Fruit fly (Drosophila melanogaster) whole organism, embryonic: ENCODE results near the gene Dmtn.

Source experiments
- B-H1 ChIP-seq: fragments of 200-800 bp; sonication (Bioruptor generic); IDR thresholded peaks from 3 replicates; pipeline ENCODE4 v1.3.6; 2022; ENCODE audit warnings: missing biosample characterization, missing genetic modification characterization
- Blimp-1 ChIP-seq: fragments of 200-800 bp; sonication (Bioruptor generic); optimal IDR thresholded peaks from 3 replicates; lab custom pipeline; 2018; ENCODE audit warnings: missing biosample characterization, missing genetic modification characterization, mild to moderate bottlenecking, moderate library complexity, missing genetic modification reagents
- CG10565 ChIP-seq: fragments of 200-800 bp; sonication (Bioruptor generic); optimal IDR thresholded peaks from 3 replicates; lab custom pipeline; 2016; ENCODE audit warnings: missing biosample characterization, mild to moderate bottlenecking, missing genetic modification characterization
- CG10979 ChIP-seq: fragments of 200-800 bp; sonication (Bioruptor generic); optimal IDR thresholded peaks from 2 replicates; lab custom pipeline; 2018; ENCODE audit warnings: missing biosample characterization, mild to moderate bottlenecking, missing genetic modification characterization, moderate library complexity
- CG11247 ChIP-seq: fragments of 200-800 bp; sonication (Bioruptor generic); IDR thresholded peaks from 2 replicates; pipeline ENCODE4 v1.3.6; 2022; ENCODE audit warnings: missing biosample characterization, missing genetic modification characterization
- CG11695 ChIP-seq: fragments of 200-800 bp; sonication (Bioruptor generic); IDR thresholded peaks from 3 replicates; pipeline ENCODE4 v1.3.6; 2022; ENCODE audit warnings: missing biosample characterization, missing genetic modification characterization
- CG15269 ChIP-seq: fragments of 200-800 bp; sonication (Bioruptor generic); optimal IDR thresholded peaks from 2 replicates; lab custom pipeline; 2018; ENCODE audit warnings: missing biosample characterization, mild to moderate bottlenecking, missing genetic modification characterization, moderate library complexity
- CG17385 ChIP-seq: fragments of 200-800 bp; sonication (Bioruptor generic); optimal IDR thresholded peaks from 3 replicates; lab custom pipeline; 2018; ENCODE audit warnings: missing biosample characterization, mild to moderate bottlenecking, missing genetic modification characterization
- CG18476 ChIP-seq: fragments of 200-800 bp; sonication (Bioruptor generic); optimal IDR thresholded peaks from 2 replicates; lab custom pipeline; 2016; ENCODE audit warnings: missing biosample characterization, mild to moderate bottlenecking, missing genetic modification characterization
- CG18764 ChIP-seq: fragments of 200-800 bp; sonication (Bioruptor generic); optimal IDR thresholded peaks from 3 replicates; lab custom pipeline; 2016; ENCODE audit warnings: missing biosample characterization, missing genetic modification characterization
- CG2116 ChIP-seq: fragments of 200-800 bp; sonication (Bioruptor generic); optimal IDR thresholded peaks from 3 replicates; lab custom pipeline; 2018; ENCODE audit warnings: missing biosample characterization, mild to moderate bottlenecking, missing genetic modification characterization
- CG2889 ChIP-seq: fragments of 200-800 bp; sonication (Bioruptor generic); IDR thresholded peaks from 3 replicates; pipeline ENCODE4 v1.3.6; 2022; ENCODE audit warnings: missing biosample characterization, missing genetic modification characterization
- CG3065 ChIP-seq: fragments of 200-800 bp; sonication (Bioruptor generic); optimal IDR thresholded peaks from 2 replicates; lab custom pipeline; 2016; ENCODE audit warnings: missing biosample characterization, missing genetic modification characterization
- CG3163 ChIP-seq: fragments of 200-800 bp; sonication (Bioruptor generic); optimal IDR thresholded peaks from 3 replicates; lab custom pipeline; 2016; ENCODE audit warnings: missing biosample characterization, missing genetic modification characterization
- CG34376 ChIP-seq: fragments of 200-800 bp; sonication (Bioruptor generic); optimal IDR thresholded peaks from 2 replicates; lab custom pipeline; 2018; ENCODE audit warnings: missing biosample characterization, mild to moderate bottlenecking, missing genetic modification characterization
- CG4404 ChIP-seq: fragments of 200-800 bp; sonication (Bioruptor generic); IDR thresholded peaks from 2 replicates; pipeline ENCODE4 v1.3.6; 2022; ENCODE audit warnings: missing biosample characterization, missing genetic modification characterization
- CG8281 ChIP-seq: fragments of 200-800 bp; sonication (Bioruptor generic); optimal IDR thresholded peaks from 2 replicates; lab custom pipeline; 2018; ENCODE audit warnings: missing biosample characterization, mild to moderate bottlenecking, missing genetic modification characterization, moderate library complexity
- CG8924 ChIP-seq: fragments of 200-800 bp; optimal IDR thresholded peaks from 3 replicates; lab custom pipeline; 2019; ENCODE audit warnings: missing biosample characterization, mild to moderate bottlenecking, missing genetic modification characterization, moderate library complexity
- CTCF ChIP-seq: fragments of 200-800 bp; sonication (Bioruptor generic); optimal IDR thresholded peaks from 2 replicates; lab custom pipeline; 2017; ENCODE audit warnings: missing biosample characterization, mild to moderate bottlenecking, missing genetic modification characterization, moderate library complexity
- CoRest ChIP-seq: fragments of 200-800 bp; sonication (Bioruptor generic); optimal IDR thresholded peaks from 3 replicates; lab custom pipeline; 2018; ENCODE audit warnings: missing biosample characterization, mild to moderate bottlenecking, missing genetic modification characterization, moderate library complexity
- Dfd ChIP-seq, 2 experiments: fragments of >200 bp; optimal IDR thresholded peaks; 2 replicates each; lab custom pipeline; 2017; ENCODE audit warnings: missing biosample characterization in 2 of 2, missing genetic modification characterization in 2 of 2
- Drgx ChIP-seq: fragments of 200-800 bp; sonication (Bioruptor generic); IDR thresholded peaks from 2 replicates; pipeline ENCODE4 v1.3.6; 2022; ENCODE audit warnings: missing biosample characterization, missing genetic modification characterization
- E2f2 ChIP-seq: fragments of 200-800 bp; sonication (Bioruptor generic); IDR thresholded peaks from 2 replicates; pipeline ENCODE4 v1.3.6; 2022; ENCODE audit warnings: missing biosample characterization, missing genetic modification characterization
- HLH4C ChIP-seq: fragments of 200-800 bp; sonication (Bioruptor generic); IDR thresholded peaks from 3 replicates; pipeline ENCODE4 v1.3.6; 2022; ENCODE audit warnings: missing biosample characterization, missing genetic modification characterization; ENCODE audit not compliant: partially characterized antibody
- Hr39 ChIP-seq: fragments of >200 bp; optimal IDR thresholded peaks from 2 replicates; lab custom pipeline; 2017
- MESR4 ChIP-seq: fragments of 200-800 bp; sonication (Bioruptor generic); optimal IDR thresholded peaks from 2 replicates; lab custom pipeline; 2018; ENCODE audit warnings: missing biosample characterization, mild to moderate bottlenecking, missing genetic modification characterization, moderate library complexity
- Opbp ChIP-seq: fragments of 200-800 bp; sonication (Bioruptor generic); IDR thresholded peaks from 3 replicates; pipeline ENCODE4 v1.3.6; 2022; ENCODE audit warnings: missing biosample characterization, missing genetic modification characterization; ENCODE audit not compliant: partially characterized antibody
- Usf ChIP-seq: fragments of 200-800 bp; sonication (Bioruptor generic); optimal IDR thresholded peaks from 2 replicates; lab custom pipeline; 2017; ENCODE audit warnings: missing genotype, missing biosample characterization, missing genetic modification characterization
- ac ChIP-seq: fragments of 200-800 bp; sonication (Bioruptor generic); optimal IDR thresholded peaks from 3 replicates; lab custom pipeline; 2017; ENCODE audit warnings: missing biosample characterization, mild to moderate bottlenecking, missing genetic modification characterization
- amos ChIP-seq: fragments of 200-800 bp; sonication (Bioruptor generic); IDR thresholded peaks from 2 replicates; pipeline ENCODE4 v1.3.6; 2022; ENCODE audit warnings: missing biosample characterization, missing genetic modification characterization; ENCODE audit not compliant: partially characterized antibody
- ap ChIP-seq: fragments of 200-800 bp; sonication (Bioruptor generic); IDR thresholded peaks from 2 replicates; pipeline ENCODE4 v1.3.6; 2022; ENCODE audit warnings: missing biosample characterization, missing genetic modification characterization
- cg ChIP-seq: fragments of 200-800 bp; sonication (Bioruptor generic); optimal IDR thresholded peaks from 3 replicates; lab custom pipeline; 2019; ENCODE audit warnings: missing biosample characterization, mild to moderate bottlenecking, missing genetic modification characterization, moderate library complexity
- chinmo ChIP-seq: fragments of 200-800 bp; sonication (Bioruptor generic); IDR thresholded peaks from 4 replicates; pipeline ENCODE4 v1.3.6; 2022; ENCODE audit warnings: missing biosample characterization, missing genetic modification characterization; ENCODE audit not compliant: partially characterized antibody
- chn ChIP-seq: fragments of 200-800 bp; sonication (Bioruptor generic); optimal IDR thresholded peaks from 2 replicates; lab custom pipeline; 2016; ENCODE audit warnings: missing biosample characterization, missing genetic modification characterization
- fd64A ChIP-seq: fragments of 200-800 bp; sonication (Bioruptor generic); optimal IDR thresholded peaks from 3 replicates; lab custom pipeline; 2018; ENCODE audit warnings: missing biosample characterization, mild to moderate bottlenecking, missing genetic modification characterization
- gro ChIP-seq: fragments of 200-800 bp; sonication (Bioruptor generic); optimal IDR thresholded peaks from 2 replicates; lab custom pipeline; 2016; ENCODE audit warnings: missing biosample characterization, missing genetic modification characterization
- jumu ChIP-seq: fragments of 200-800 bp; sonication (Bioruptor generic); optimal IDR thresholded peaks from 3 replicates; lab custom pipeline; 2016; ENCODE audit warnings: missing biosample characterization, missing genetic modification characterization
- kay ChIP-seq: fragments of 200-800 bp; sonication (Bioruptor generic); optimal IDR thresholded peaks from 2 replicates; lab custom pipeline; 2016; ENCODE audit warnings: missing biosample characterization, missing genetic modification characterization
- nmo ChIP-seq: fragments of 200-800 bp; sonication (Bioruptor generic); optimal IDR thresholded peaks from 2 replicates; lab custom pipeline; 2018; ENCODE audit warnings: missing biosample characterization, mild to moderate bottlenecking, missing genetic modification characterization, moderate library complexity
- p53 ChIP-seq: fragments of 200-800 bp; sonication (Bioruptor generic); optimal IDR thresholded peaks from 2 replicates; lab custom pipeline; 2016; ENCODE audit warnings: missing biosample characterization, missing genetic modification characterization
- pfk ChIP-seq: fragments of 200-800 bp; sonication (Bioruptor generic); optimal IDR thresholded peaks from 2 replicates; lab custom pipeline; 2018; ENCODE audit warnings: missing biosample characterization, mild to moderate bottlenecking, missing genetic modification characterization, moderate library complexity
- ranshi ChIP-seq: fragments of 200-800 bp; sonication (Bioruptor generic); IDR thresholded peaks from 2 replicates; pipeline ENCODE4 v1.3.6; 2022; ENCODE audit warnings: missing biosample characterization, missing genetic modification characterization
- run ChIP-seq: fragments of 200-800 bp; sonication (Bioruptor generic); optimal IDR thresholded peaks from 3 replicates; lab custom pipeline; 2018; ENCODE audit warnings: missing biosample characterization, mild to moderate bottlenecking, missing genetic modification characterization
- sc ChIP-seq, 3 experiments: fragments of >200 bp in 2 of 3; fragments of 200-800 bp in 1 of 3; sonication (Bioruptor generic) in 1 of 3; optimal IDR thresholded peaks; 2 replicates in 2 of 3; 3 replicates in 1 of 3; lab custom pipeline; 2017; ENCODE audit warnings: mild to moderate bottlenecking in 1 of 3, missing biosample characterization in 1 of 3, missing genetic modification characterization in 1 of 3, missing genetic modification reagents in 1 of 3
- stc ChIP-seq: fragments of 200-800 bp; sonication (Bioruptor generic); IDR thresholded peaks from 2 replicates; pipeline ENCODE4 v1.3.6; 2022; ENCODE audit warnings: missing biosample characterization, missing genetic modification characterization
- tll ChIP-seq, 2 experiments: fragments of 200-800 bp in 1 of 2; fragments of >200 bp in 1 of 2; sonication (Bioruptor generic) in 1 of 2; optimal IDR thresholded peaks; 2 replicates each; lab custom pipeline; 2017 to 2019; ENCODE audit warnings: missing biosample characterization in 2 of 2, missing genetic modification characterization in 2 of 2, mild to moderate bottlenecking in 1 of 2, moderate library complexity in 1 of 2
- usp ChIP-seq: fragments of >200 bp; optimal IDR thresholded peaks from 2 replicates; lab custom pipeline; 2017; ENCODE audit warnings: missing biosample characterization, missing genetic modification characterization
- wdn ChIP-seq: fragments of 200-800 bp; sonication (Bioruptor generic); IDR thresholded peaks from 2 replicates; pipeline ENCODE4 v1.3.6; 2022; ENCODE audit warnings: missing biosample characterization, missing genetic modification characterization
- yki ChIP-seq: fragments of >200 bp; optimal IDR thresholded peaks from 3 replicates; lab custom pipeline; 2018
- zfh2 ChIP-seq: fragments of 200-800 bp; sonication (Bioruptor generic); optimal IDR thresholded peaks from 2 replicates; lab custom pipeline; 2016; ENCODE audit warnings: missing biosample characterization, missing genetic modification characterization

Dmtn gene

DNA sequence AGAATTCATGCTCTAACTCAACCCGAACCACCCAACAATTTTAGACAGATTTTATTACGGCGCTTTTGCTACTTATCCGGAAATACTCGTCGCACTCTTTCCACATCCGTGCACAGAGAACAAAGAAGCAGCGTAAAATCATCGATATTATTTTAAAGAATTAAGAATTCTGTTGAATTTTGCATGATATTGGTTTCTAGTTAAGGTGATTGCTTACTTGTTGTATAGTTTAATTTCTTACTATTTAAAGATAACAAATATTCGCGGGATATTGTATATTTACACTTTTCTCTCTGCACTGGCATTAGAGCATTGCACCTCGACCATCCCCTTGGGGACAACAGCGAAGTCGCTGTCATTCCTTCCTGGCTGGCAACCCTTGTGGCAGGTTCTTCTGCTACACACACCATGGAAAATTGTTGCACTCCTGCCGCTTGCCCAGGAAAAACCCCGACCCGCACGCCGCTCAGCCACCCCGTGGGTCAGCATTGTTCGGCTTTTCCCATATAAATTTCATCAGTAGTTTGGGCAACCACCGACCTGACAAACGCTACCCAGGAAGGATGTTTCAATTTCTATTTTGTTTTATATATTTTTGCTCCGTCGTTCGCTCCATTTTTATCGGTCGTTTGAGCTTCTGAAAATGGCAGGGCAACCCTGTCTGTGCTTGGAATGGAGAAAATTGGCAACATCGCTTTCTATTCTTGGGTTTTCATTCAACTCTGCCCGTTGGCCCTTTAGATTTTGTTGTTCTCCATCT is 22.1 kb upstream of the Dmtn start (continued):
- TF ChIP-seq CG34376 (GFP tag; lab: Kevin White, UChicago), result no peak
- TF ChIP-seq Drgx (GFP tag; lab: Robert Waterston, UW), result no peak
- TF ChIP-seq CG2116 (GFP tag; lab: Kevin White, UChicago), result peak; percentile 33
- no peak for TF ChIP-seq p53
- TF ChIP-seq usp (GFP tag; lab: Kevin White, UChicago), result no peak
- no peak for TF ChIP-seq wdn
- TF ChIP-seq Opbp, result no peak
- TF ChIP-seq Blimp-1 (GFP tag; lab: Kevin White, UChicago), result peak; percentile 75
- peak; percentile 24 for TF ChIP-seq pfk
- TF ChIP-seq Hr39 (lab: Kevin White, UChicago), result no peak
- peak; percentile 34; the same call in 1 of the 2 replicates for TF ChIP-seq CG4404 (GFP tag; lab: Robert Waterston, UW)
- TF ChIP-seq run, result no peak
- no peak for TF ChIP-seq ac (GFP tag; lab: Kevin White, UChicago)
- peak; percentile 50 for TF ChIP-seq CoRest
- TF ChIP-seq cg (GFP tag; lab: Kevin White, UChicago), result no peak
- peak; percentile 55 for TF ChIP-seq chn
- TF ChIP-seq kay, result peak; percentile 28
- TF ChIP-seq jumu (GFP tag; lab: Kevin White, UChicago), result peak; percentile 54
- peak; percentile 23 for TF ChIP-seq zfh2
- TF ChIP-seq ranshi, result peak; percentile 67; the same call in 1 of the 2 replicates
- peak; percentile 36 for TF ChIP-seq fd64A (GFP tag; lab: Kevin White, UChicago)
- no peak for TF ChIP-seq CG3065 (GFP tag; lab: Kevin White, UChicago)
- peak; percentile 44; the same call in 1 of the 3 replicates for TF ChIP-seq CG2889 (GFP tag; lab: Robert Waterston, UW)
- peak; percentile 82 for TF ChIP-seq CG11695 (GFP tag; lab: Robert Waterston, UW)
- TF ChIP-seq HLH4C (GFP tag; lab: Robert Waterston, UW), result no peak
- no peak for TF ChIP-seq CG3163 (GFP tag; lab: Kevin White, UChicago)
- TF ChIP-seq CG11247 (GFP tag; lab: Robert Waterston, UW), result peak; percentile 29; the same call in 1 of the 2 replicates
- no peak for TF ChIP-seq MESR4 (GFP tag; lab: Kevin White, UChicago)
- TF ChIP-seq tll (GFP tag; optimal IDR thresholded peaks at IDR 0.05; lab: Kevin White, UChicago), result no peak
- TF ChIP-seq CTCF (GFP tag; lab: Kevin White, UChicago), result no peak
- TF ChIP-seq CG17385 (GFP tag; lab: Kevin White, UChicago), result peak; percentile 68
- no peak for TF ChIP-seq chinmo (GFP tag; lab: Robert Waterston, UW)
- peak; percentile 76 for TF ChIP-seq CG8924 (tag; lab: Kevin White, UChicago)
- TF ChIP-seq stc (GFP tag; lab: Robert Waterston, UW), result peak; percentile 69
- TF ChIP-seq nmo, result peak; percentile 72
- no peak for TF ChIP-seq Usf (GFP tag; lab: Kevin White, UChicago)
- TF ChIP-seq gro, result no peak
- no peak for TF ChIP-seq CG8281 (tag; lab: Kevin White, UChicago)
- no peak for TF ChIP-seq Dfd (GFP tag; optimal IDR thresholded peaks at IDR 0.05; lab: Kevin White, UChicago)
- peak; percentile 64 for TF ChIP-seq B-H1
- no peak for TF ChIP-seq CG10565
- TF ChIP-seq CG10979 (tag; lab: Kevin White, UChicago), result peak; percentile 82
- TF ChIP-seq E2f2, result peak; percentile 41; the same call in 1 of the 2 replicates
- TF ChIP-seq sc (optimal IDR thresholded peaks at IDR 0.05; lab: Kevin White, UChicago), result no peak
- peak; percentile 62 for TF ChIP-seq sc (GFP tag; optimal IDR thresholded peaks at IDR 0.05; lab: Kevin White, UChicago)
- TF ChIP-seq amos (GFP tag; lab: Robert Waterston, UW), result no peak
- peak; percentile 71 for TF ChIP-seq CG18764 (GFP tag; lab: Kevin White, UChicago)
- TF ChIP-seq CG18476 (GFP tag; lab: Kevin White, UChicago), result peak; percentile 48
- no peak for TF ChIP-seq yki (lab: Kevin White, UChicago)
- TF ChIP-seq CG15269, result peak; percentile 49
- TF ChIP-seq ap (GFP tag; lab: Robert Waterston, UW), result peak; percentile 47; the same call in 1 of the 2 replicates
